Worm (Caenorhabditis elegans) whole organism, L4 larva: Measurements from ENCODE around the gene srp-2.

Experiments used
- D1046.2 ChIP-seq: fragments of 200-800 bp; sonication (Bioruptor generic); IDR thresholded peaks from 2 replicates; pipeline ENCODE4 v1.3.6; 2022; ENCODE audit warnings: missing genetic modification characterization, missing compliant biosample characterization
- F37D6.2 ChIP-seq: sonication (generic microtip); optimal IDR thresholded peaks from 2 replicates; lab custom pipeline; 2016; ENCODE audit warnings: mild to moderate bottlenecking, missing genetic modification characterization, missing compliant biosample characterization
- R02D3.7 ChIP-seq: fragments of 150-350 bp; sonication (generic microtip); optimal IDR thresholded peaks from 3 replicates; lab custom pipeline; 2014; ENCODE audit warnings: missing biosample characterization, missing genetic modification characterization
- T26A8.4 ChIP-seq: fragments of 200-800 bp; sonication (Bioruptor generic); IDR thresholded peaks from 2 replicates; pipeline ENCODE4 v1.3.6; 2022; ENCODE audit warnings: missing genetic modification characterization, missing compliant biosample characterization
- Y105C5A.15 ChIP-seq: fragments of 200-800 bp; sonication (Bioruptor generic); IDR thresholded peaks from 2 replicates; pipeline ENCODE4 v1.3.6; 2022; ENCODE audit warnings: missing genetic modification characterization, missing compliant biosample characterization
- Y48G9A.11 ChIP-seq: fragments of 200-800 bp; sonication (Bioruptor generic); IDR thresholded peaks from 2 replicates; pipeline ENCODE4 v1.3.6; 2022; ENCODE audit warnings: missing genetic modification reagents, missing genetic modification characterization, missing compliant biosample characterization
- aha-1 ChIP-seq: fragments of 150-350 bp; peaks from one replicate; lab custom pipeline; 2014; ENCODE audit warnings: missing biosample characterization, missing genetic modification characterization
- ama-1 ChIP-seq: fragments of 150-350 bp; optimal IDR thresholded peaks from 2 replicates; lab custom pipeline; 2014; ENCODE audit warnings: inconsistent platforms, mixed read lengths
- ceh-44 ChIP-seq: fragments of 200-800 bp; sonication (Bioruptor generic); IDR thresholded peaks from 2 replicates; pipeline ENCODE4 v1.3.6; 2022; ENCODE audit warnings: missing genetic modification reagents, missing genetic modification characterization, missing compliant biosample characterization
- ceh-62 ChIP-seq: sonication (generic microtip); optimal IDR thresholded peaks from 2 replicates; lab custom pipeline; 2017; ENCODE audit warnings: missing biosample characterization, missing genetic modification characterization
- ctbp-1 ChIP-seq: fragments of 200-800 bp; sonication (Bioruptor generic); IDR thresholded peaks from 2 replicates; pipeline ENCODE4 v1.3.6; 2022; ENCODE audit warnings: missing genetic modification reagents, missing genetic modification characterization, missing compliant biosample characterization
- daf-16 ChIP-seq, 3 experiments: sonication (generic microtip); optimal IDR thresholded peaks; 2 replicates each; lab custom pipeline; 2016 to 2017; ENCODE audit warnings: missing genetic modification characterization in 3 of 3, missing genetic modification reagents in 3 of 3, mild to moderate bottlenecking in 2 of 3, missing compliant biosample characterization in 2 of 3, missing biosample characterization in 1 of 3, moderate library complexity in 1 of 3
- daf-8 ChIP-seq: fragments of 200-800 bp; sonication (Bioruptor generic); IDR thresholded peaks from 2 replicates; pipeline ENCODE4 v1.3.6; 2022; ENCODE audit warnings: missing genetic modification characterization, missing compliant biosample characterization
- dmd-6 ChIP-seq: fragments of 200-800 bp; sonication (Bioruptor generic); IDR thresholded peaks from 2 replicates; pipeline ENCODE4 v1.3.6; 2022; ENCODE audit warnings: missing genetic modification reagents, missing genetic modification characterization, missing compliant biosample characterization
- dmd-9 ChIP-seq: fragments of 200-800 bp; sonication (Bioruptor generic); IDR thresholded peaks from 2 replicates; pipeline ENCODE4 v1.3.6; 2022; ENCODE audit warnings: missing genetic modification reagents, missing genetic modification characterization, missing compliant biosample characterization
- dpl-1 ChIP-seq: fragments of 150-350 bp; optimal IDR thresholded peaks from 2 replicates; lab custom pipeline; 2014; ENCODE audit warnings: missing biosample characterization, missing genetic modification reagents, missing genetic modification characterization
- duxl-1 ChIP-seq: sonication (generic microtip); optimal IDR thresholded peaks from 2 replicates; lab custom pipeline; 2016; ENCODE audit warnings: mild to moderate bottlenecking, missing genetic modification characterization, moderate library complexity, missing compliant biosample characterization; ENCODE audit not compliant: poor library complexity
- dve-1 ChIP-seq: sonication (generic microtip); optimal IDR thresholded peaks from 2 replicates; lab custom pipeline; 2017; ENCODE audit warnings: antibody characterized with exemption, mild to moderate bottlenecking, missing genetic modification characterization, missing compliant biosample characterization; ENCODE audit not compliant: insufficient read depth
- gei-8 ChIP-seq: fragments of 200-800 bp; sonication (Bioruptor generic); optimal IDR thresholded peaks from 2 replicates; lab custom pipeline; 2018; ENCODE audit warnings: mild to moderate bottlenecking, missing genetic modification characterization, missing compliant biosample characterization
- hif-1 ChIP-seq, 2 experiments: sonication (generic microtip); optimal IDR thresholded peaks; 2 replicates each; lab custom pipeline; 2016 to 2017; ENCODE audit warnings: missing compliant biosample characterization in 2 of 2, missing genetic modification characterization in 2 of 2, missing genetic modification reagents in 2 of 2, missing genotype in 2 of 2, mild to moderate bottlenecking in 1 of 2
- lim-7 ChIP-seq: fragments of 200-800 bp; sonication (Bioruptor generic); IDR thresholded peaks from 2 replicates; pipeline ENCODE4 v1.3.6; 2022; ENCODE audit warnings: missing genetic modification characterization, missing compliant biosample characterization
- lin-1 ChIP-seq: fragments of 200-800 bp; sonication (Bioruptor generic); IDR thresholded peaks from 2 replicates; pipeline ENCODE4 v1.3.6; 2022; ENCODE audit warnings: missing genetic modification reagents, missing genetic modification characterization, missing compliant biosample characterization
- lin-13 ChIP-seq: fragments of 150-350 bp; optimal IDR thresholded peaks from 2 replicates; lab custom pipeline; 2014; ENCODE audit warnings: missing biosample characterization, missing genetic modification reagents, missing genetic modification characterization
- lin-39 ChIP-seq: fragments of 150-350 bp; optimal IDR thresholded peaks from 2 replicates; lab custom pipeline; 2014; ENCODE audit warnings: missing biosample characterization, missing genetic modification reagents, missing genetic modification characterization
- lir-3 ChIP-seq: sonication (generic microtip); optimal IDR thresholded peaks from 2 replicates; lab custom pipeline; 2016; ENCODE audit warnings: mild to moderate bottlenecking, missing genetic modification characterization, missing compliant biosample characterization
- lsy-2 ChIP-seq, 2 experiments: fragments of 150-350 bp in 1 of 2; sonication (generic microtip) in 1 of 2; optimal IDR thresholded peaks; 2 replicates each; lab custom pipeline; 2014 to 2017; ENCODE audit warnings: missing biosample characterization in 2 of 2, missing genetic modification characterization in 2 of 2
- madf-5 ChIP-seq, 2 experiments: fragments of 200-800 bp; sonication (Bioruptor generic); IDR thresholded peaks; 2 replicates each; pipeline ENCODE4 v1.3.6; 2022; ENCODE audit warnings: missing compliant biosample characterization in 2 of 2, missing genetic modification characterization in 2 of 2
- madf-9 ChIP-seq: fragments of 200-800 bp; sonication (Bioruptor generic); conservative IDR thresholded peaks from 2 replicates; pipeline ENCODE4 v1.3.6; 2022; ENCODE audit warnings: missing genetic modification reagents, missing genetic modification characterization, missing compliant biosample characterization
- mdl-1 ChIP-seq, 2 experiments: fragments of 150-350 bp in 1 of 2; sonication (generic microtip) in 1 of 2; optimal IDR thresholded peaks; 2 replicates each; lab custom pipeline; 2014 to 2017; ENCODE audit warnings: missing biosample characterization in 2 of 2, missing genetic modification characterization in 2 of 2
- mep-1 ChIP-seq: fragments of 150-350 bp; sonication (generic microtip); optimal IDR thresholded peaks from 3 replicates; lab custom pipeline; 2014; ENCODE audit warnings: missing biosample characterization, missing genetic modification characterization
- mes-2 ChIP-seq: sonication (generic microtip); optimal IDR thresholded peaks from 2 replicates; lab custom pipeline; 2016; ENCODE audit warnings: missing genotype, mild to moderate bottlenecking, missing genetic modification characterization, missing compliant biosample characterization; ENCODE audit not compliant: poor library complexity, severe bottlenecking
- nhr-11 ChIP-seq: fragments of 150-350 bp; optimal IDR thresholded peaks from 2 replicates; lab custom pipeline; 2014; ENCODE audit warnings: missing biosample characterization, missing genetic modification characterization
- nhr-237 ChIP-seq: sonication (generic microtip); optimal IDR thresholded peaks from 2 replicates; lab custom pipeline; 2017; ENCODE audit warnings: missing biosample characterization, missing genetic modification characterization
- nhr-6 ChIP-seq: fragments of 150-350 bp; optimal IDR thresholded peaks from 2 replicates; lab custom pipeline; 2014; ENCODE audit warnings: missing biosample characterization, missing genetic modification characterization
- pha-4 ChIP-seq, 2 experiments: fragments of 150-350 bp in 1 of 2; fragments of 200-800 bp in 1 of 2; sonication (Bioruptor generic) in 1 of 2; IDR thresholded peaks in 1 of 2; optimal IDR thresholded peaks in 1 of 2; 2 replicates each; pipeline versions ENCODE4 v1.3.6 to Lab custom; 2014 to 2022; ENCODE audit warnings: missing genetic modification characterization in 2 of 2, missing genetic modification reagents in 2 of 2, missing biosample characterization in 1 of 2, missing compliant biosample characterization in 1 of 2
- php-3 ChIP-seq: fragments of 200-800 bp; sonication (Bioruptor generic); IDR thresholded peaks from 2 replicates; pipeline ENCODE4 v1.3.6; 2022; ENCODE audit warnings: missing genetic modification reagents, missing genetic modification characterization, missing compliant biosample characterization
- sdz-12 ChIP-seq: fragments of 200-800 bp; sonication (Bioruptor generic); optimal IDR thresholded peaks from 2 replicates; lab custom pipeline; 2018; ENCODE audit warnings: mild to moderate bottlenecking, missing genetic modification characterization, missing compliant biosample characterization
- set-16 ChIP-seq: fragments of 200-800 bp; sonication (Bioruptor generic); IDR thresholded peaks from 2 replicates; pipeline ENCODE4 v1.3.6; 2022; ENCODE audit warnings: missing genetic modification reagents, missing genetic modification characterization, missing compliant biosample characterization
- snpc-4 ChIP-seq: fragments of 150-350 bp; optimal IDR thresholded peaks from 2 replicates; lab custom pipeline; 2014; ENCODE audit warnings: missing biosample characterization, missing genetic modification characterization
- unc-130 ChIP-seq: sonication (generic microtip); optimal IDR thresholded peaks from 2 replicates; lab custom pipeline; 2016; ENCODE audit warnings: missing genetic modification reagents, missing genetic modification characterization, missing compliant biosample characterization
- unc-39 ChIP-seq: sonication (generic microtip); optimal IDR thresholded peaks from 2 replicates; lab custom pipeline; 2017; ENCODE audit warnings: missing biosample characterization, missing genetic modification characterization
- zfp-3 ChIP-seq: fragments of 200-800 bp; sonication (Bioruptor generic); conservative IDR thresholded peaks from 2 replicates; pipeline ENCODE4 v1.3.6; 2022; ENCODE audit warnings: missing genetic modification reagents, missing genetic modification characterization, missing compliant biosample characterization
- zip-11 ChIP-seq: fragments of 200-800 bp; sonication (Bioruptor generic); IDR thresholded peaks from 2 replicates; pipeline ENCODE4 v1.3.6; 2022; ENCODE audit warnings: missing genetic modification characterization, missing compliant biosample characterization
- ztf-11 ChIP-seq: fragments of 150-350 bp; optimal IDR thresholded peaks from 2 replicates; lab custom pipeline; 2014; ENCODE audit warnings: missing biosample characterization, missing genetic modification characterization
- ztf-7 ChIP-seq: fragments of 150-350 bp; optimal IDR thresholded peaks from 2 replicates; lab custom pipeline; 2014; ENCODE audit warnings: missing biosample characterization, missing genetic modification characterization

srp-2 gene

DNA sequence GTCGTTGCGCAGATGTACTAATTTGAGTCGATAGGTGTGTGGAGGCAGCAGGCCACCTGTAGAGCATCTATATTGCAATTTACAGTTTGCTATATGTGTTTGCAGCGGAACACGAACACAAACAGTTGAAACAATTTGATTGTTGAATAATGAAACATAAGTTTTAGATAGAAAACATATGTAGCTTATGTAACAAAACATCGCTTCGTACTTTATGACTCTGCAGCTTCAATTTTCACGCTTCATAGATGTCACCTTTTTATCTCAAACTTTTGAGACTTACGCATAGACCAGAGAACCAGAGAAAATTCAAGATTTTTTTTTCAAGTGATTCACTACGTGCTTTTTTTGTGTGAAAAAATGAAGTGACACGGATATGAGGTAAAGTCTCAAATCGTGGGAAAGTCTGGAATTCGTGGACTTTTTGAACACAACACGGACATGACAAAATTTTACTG, 38.5 kb upstream of the srp-2 start, which contains the start of gene fbxb-72 (continued):
- TF ChIP-seq Y105C5A.15 (GFP tag; lab: Robert Waterston, UW) (peak; percentile 8; the same call in 1 of the 2 replicates), mes-2 (peak; percentile 86), ztf-7 (peak; percentile 66), set-16 (GFP tag; lab: Robert Waterston, UW) (no peak), D1046.2 (no peak), ctbp-1 (no peak), lim-7 (GFP tag; lab: Robert Waterston, UW) (0 out of 2 replicates have a peak, but pooled peaks have one; percentile 19), dmd-6 (GFP tag; lab: Robert Waterston, UW) (no peak), ceh-44 (no peak), aha-1 (peak; percentile 95), F37D6.2 (tag; lab: Kevin White, UChicago) (no peak), nhr-237 (no peak), sdz-12 (GFP tag; lab: Kevin White, UChicago) (no peak), ceh-62 (tag; lab: Kevin White, UChicago) (no peak), lin-1 (no peak; the same call in 1 of the 2 replicates), gei-8 (GFP tag; lab: Kevin White, UChicago) (peak; percentile 13), unc-130 (GFP tag; lab: Kevin White, UChicago) (no peak), Y48G9A.11 (GFP tag; lab: Robert Waterston, UW) (0 out of 2 replicates have a peak, but pooled peaks have one; percentile 14), R02D3.7 (tag; lab: Kevin White, UChicago) (no peak), dpl-1 (GFP tag; lab: Kevin White, UChicago) (peak; percentile 31), madf-5 (GFP tag; IDR thresholded peaks at IDR 0.05; lab: Robert Waterston, UW) (no peak), unc-39 (tag; lab: Kevin White, UChicago) (no peak), dmd-9 (GFP tag; lab: Robert Waterston, UW) (no peak; the same call in 1 of the 2 replicates), zip-11 (GFP tag; lab: Robert Waterston, UW) (no peak), daf-8 (GFP tag; lab: Robert Waterston, UW) (no peak), ztf-11 (no peak), lin-13 (peak; percentile 14), madf-9 (GFP tag; lab: Robert Waterston, UW) (no peak), php-3 (peak; percentile 76; the same call in 1 of the 2 replicates), pha-4 (GFP tag; IDR thresholded peaks at IDR 0.05; lab: Robert Waterston, UW) (peak; percentile 67; the same call in 1 of the 2 replicates), pha-4 (tag; optimal IDR thresholded peaks at IDR 0.05; lab: Kevin White, UChicago) (no peak), snpc-4 (no peak)

DNA sequence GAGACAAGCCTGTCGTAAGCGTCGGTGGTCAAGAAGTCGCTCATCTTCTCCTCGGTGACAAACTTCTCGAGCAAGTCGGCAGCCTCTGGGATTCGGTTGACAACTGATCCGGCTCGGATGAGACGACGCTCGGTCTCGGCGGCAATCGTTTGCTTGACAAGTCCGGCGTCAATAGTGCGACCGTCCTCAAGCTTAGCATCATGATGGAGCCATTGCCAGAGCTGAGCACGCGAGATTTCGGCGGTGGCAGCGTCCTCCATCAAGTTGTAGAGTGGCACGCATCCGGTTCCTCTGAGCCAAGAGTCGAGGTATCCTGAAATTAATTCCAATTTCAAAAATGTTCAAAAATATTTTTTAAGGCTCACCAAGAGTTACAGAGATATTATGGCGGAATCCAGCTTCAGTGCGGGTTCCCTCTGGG, 38.0 kb upstream of the srp-2 start:
- TF ChIP-seq aha-1 (peak; percentile 92), lim-7 (GFP tag; lab: Robert Waterston, UW) (0 out of 2 replicates have a peak, but pooled peaks have one; percentile 26), lsy-2 (tag; optimal IDR thresholded peaks at IDR 0.05; lab: Kevin White, UChicago) (peak in 1 of 2 experiments; percentile 11), nhr-11 (tag; lab: Kevin White, UChicago) (no peak), mep-1 (tag; lab: Kevin White, UChicago) (no peak), dmd-9 (GFP tag; lab: Robert Waterston, UW) (0 out of 2 replicates have a peak, but pooled peaks have one; percentile 31), lir-3 (tag; lab: Kevin White, UChicago) (no peak), set-16 (GFP tag; lab: Robert Waterston, UW) (peak; percentile 87)

DNA sequence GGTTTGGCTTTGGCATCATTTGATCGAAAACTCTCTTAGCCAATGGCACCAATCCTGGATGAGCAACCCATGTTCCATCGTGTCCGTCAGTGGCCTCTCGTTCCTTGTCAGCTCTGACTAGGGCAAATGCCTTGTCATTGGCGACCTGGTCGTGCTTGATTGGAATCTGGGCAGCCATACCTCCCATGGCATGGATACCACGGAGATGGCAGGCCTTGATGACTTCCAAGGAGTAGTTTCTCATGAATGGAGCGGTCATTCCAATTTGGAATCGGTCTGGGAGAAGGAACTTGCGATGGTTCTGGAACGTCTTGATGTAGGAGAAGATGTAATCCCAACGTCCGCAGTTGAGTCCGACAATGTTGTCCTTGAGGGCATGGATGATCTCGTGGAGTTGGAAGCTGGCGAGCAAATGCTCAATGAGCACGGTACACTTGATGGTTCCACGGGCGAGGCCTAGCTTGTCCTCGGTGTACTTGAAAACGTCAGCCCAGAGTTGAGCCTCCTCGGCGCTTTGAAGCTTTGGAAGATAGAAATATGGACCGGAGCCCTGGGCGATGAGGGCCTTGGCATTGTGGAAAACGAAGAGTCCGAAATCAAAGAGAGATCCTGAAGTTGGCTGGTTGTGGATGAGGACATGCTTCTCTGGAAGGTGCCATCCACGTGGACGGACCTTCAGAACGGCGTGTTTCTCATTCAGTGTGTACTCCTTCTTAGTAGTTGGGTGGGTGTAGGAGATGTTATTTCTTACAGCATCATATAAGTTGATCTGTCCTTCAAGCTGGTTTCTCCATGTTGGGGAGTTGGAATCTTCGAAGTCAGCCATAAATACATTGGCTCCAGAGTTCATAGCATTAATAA, 37.3 kb upstream of the srp-2 start:
- TF ChIP-seq nhr-6 (tag; lab: Kevin White, UChicago) (peak; percentile 49), dve-1 (tag; lab: Kevin White, UChicago) (peak; percentile 12), lin-39 (tag; lab: Kevin White, UChicago) (no peak), mdl-1 (tag; optimal IDR thresholded peaks at IDR 0.05; lab: Kevin White, UChicago) (peak in 1 of 2 experiments; percentile 4), hif-1 (tag; optimal IDR thresholded peaks at IDR 0.05; lab: Kevin White, UChicago) (peak in 1 of 2 experiments; percentile 5), daf-16 (GFP tag; optimal IDR thresholded peaks at IDR 0.05; lab: Kevin White, UChicago) (peak in 1 of 2 experiments; percentile 8), daf-16 (tag; optimal IDR thresholded peaks at IDR 0.05; lab: Kevin White, UChicago) (peak; percentile 4), duxl-1 (tag; lab: Kevin White, UChicago) (peak; percentile 54), zfp-3 (GFP tag; lab: Robert Waterston, UW) (no peak; the same call in 1 of the 2 replicates), aha-1 (peak; percentile 81), mes-2 (peak; percentile 62), lsy-2 (tag; optimal IDR thresholded peaks at IDR 0.05; lab: Kevin White, UChicago) (peak in 1 of 2 experiments; percentile 20), T26A8.4 (peak; percentile 5), ama-1 (lab: Kevin White, UChicago) (peak; percentile 96)
